Worm (Caenorhabditis elegans): Measurements from ENCODE around the gene clec-168.

DNA sequence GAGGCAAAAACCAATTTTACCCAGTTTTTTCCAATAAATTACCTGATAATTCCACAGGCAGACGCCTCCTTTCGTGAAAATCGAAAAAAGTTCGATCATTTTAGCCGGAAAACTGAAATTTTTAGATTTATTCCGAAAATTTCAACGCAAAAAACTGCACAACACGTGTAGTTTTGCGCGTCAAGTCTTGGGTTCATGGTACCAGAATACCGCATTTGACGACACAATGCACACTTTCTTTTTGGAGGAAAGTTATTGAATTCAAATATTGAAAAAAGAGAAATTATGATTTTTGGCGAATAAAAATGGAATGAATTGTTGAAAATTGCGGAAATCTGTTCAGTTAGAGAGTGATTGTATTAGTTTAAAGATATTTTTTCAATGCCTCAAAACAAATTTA lies 17.1 kb upstream of the clec-168 start, which contains the start of gene F38A1.8:
- TF ChIP-seq dmd-4 (tag; optimal IDR thresholded peaks at IDR 0.05) (no peak), nhr-11 (tag; optimal IDR thresholded peaks at IDR 0.05) (no peak), nhr-77 (tag; optimal IDR thresholded peaks at IDR 0.05) (no peak), nhr-12 (tag; optimal IDR thresholded peaks at IDR 0.05) (no peak), alr-1 (tag; optimal IDR thresholded peaks at IDR 0.05) (no peak), ZK546.5 (tag; optimal IDR thresholded peaks at IDR 0.05) (no peak), elt-3 (tag; optimal IDR thresholded peaks at IDR 0.05) (no peak), lin-11 (tag; optimal IDR thresholded peaks at IDR 0.05) (no peak), elt-1 (tag; optimal IDR thresholded peaks at IDR 0.05) (no peak), lsy-2 (tag; optimal IDR thresholded peaks at IDR 0.05) (peak; percentile 66 to 86), lin-39 (tag; optimal IDR thresholded peaks at IDR 0.05) (no peak)
